Worm (Caenorhabditis elegans): ENCODE measurements around the gene F09C6.16.

ce11 chrV:16893440-16893839 is 16.3 kb downstream of the F09C6.16 start, which contains the start of gene F09C6.15:
- TF ChIP-seq lsy-2 (tag; optimal IDR thresholded peaks at IDR 0.05) (no peak), pqm-1 (tag; optimal IDR thresholded peaks at IDR 0.05) (no peak), nhr-77 (tag; optimal IDR thresholded peaks at IDR 0.05) (no peak)

Measured in whole organism, L1 larva.